Worm (Caenorhabditis elegans): ENCODE measurements around the gene R02D1.2.

- TF ChIP-seq pqm-1 (tag; optimal IDR thresholded peaks at IDR 0.05) = no peak
- TF ChIP-seq ceh-22 (tag; optimal IDR thresholded peaks at IDR 0.05) = no peak
- no peak for TF ChIP-seq F13H6.1 (tag; optimal IDR thresholded peaks at IDR 0.05)
- TF ChIP-seq elt-2 (tag; optimal IDR thresholded peaks at IDR 0.05) = no peak
- TF ChIP-seq fax-1 (tag; optimal IDR thresholded peaks at IDR 0.05) = no peak
- no peak for TF ChIP-seq K09A11.1 (tag; optimal IDR thresholded peaks at IDR 0.05; ENCODE audit: insufficient read depth)
- no peak for TF ChIP-seq lin-11 (tag; optimal IDR thresholded peaks at IDR 0.05)
- no peak for TF ChIP-seq ceh-19 (GFP tag; optimal IDR thresholded peaks at IDR 0.05)
- TF ChIP-seq ceh-9 (tag; optimal IDR thresholded peaks at IDR 0.05) = no peak
These were observed 18.8 kb downstream of the R02D1.2 start for ce11 chrV:4303793-4304192.

Measured in whole organism, late embryonic.